Worm (Caenorhabditis elegans) whole organism, young adult: ENCODE measurements around the gene F28B1.2.

Source experiments
- Y95B8A.8 ChIP-seq: fragments of 200-800 bp; sonication (Bioruptor generic); IDR thresholded peaks from 2 replicates; pipeline ENCODE4 v1.3.6; 2022; ENCODE audit warnings: missing genetic modification reagents, missing genetic modification characterization, missing compliant biosample characterization
- snpc-4 ChIP-seq, 5 experiments: fragments of 150-350 bp in 1 of 5; sonication (generic microtip) in 4 of 5; optimal IDR thresholded peaks; 2 replicates each; lab custom pipeline; 2014 to 2018; ENCODE audit warnings: missing genetic modification characterization in 5 of 5, missing biosample characterization in 3 of 5, antibody characterized with exemption in 2 of 5, mild to moderate bottlenecking in 2 of 5, missing compliant biosample characterization in 2 of 5, missing genotype in 2 of 5, moderate library complexity in 2 of 5, missing genetic modification reagents in 1 of 5

ce11 chrV:17079795-17080194, 35.2 kb downstream of the F28B1.2 start, which contains the start of gene srw-20:
- no peak for TF ChIP-seq snpc-4 (GFP tag; optimal IDR thresholded peaks at IDR 0.05; lab: Kevin White, UChicago)
- no peak for TF ChIP-seq snpc-4 (tag; optimal IDR thresholded peaks at IDR 0.05; lab: Kevin White, UChicago)
- TF ChIP-seq Y95B8A.8: no peak
